Worm (Caenorhabditis elegans) whole organism, mixed stage, embryonic: Measurements from ENCODE around the gene nsph-4.3.

Experiments used
- elt-3 ChIP-seq: fragments of 150-350 bp; optimal IDR thresholded peaks from 2 replicates; lab custom pipeline; 2014; ENCODE audit warnings: missing biosample characterization, missing genetic modification characterization
- lin-13 ChIP-seq: fragments of 150-350 bp; optimal IDR thresholded peaks from 2 replicates; lab custom pipeline; 2014; ENCODE audit warnings: missing biosample characterization, missing genetic modification characterization
- mep-1 ChIP-seq: fragments of 150-350 bp; optimal IDR thresholded peaks from 2 replicates; lab custom pipeline; 2017; ENCODE audit warnings: missing biosample characterization, missing genetic modification reagents, missing genetic modification characterization, inconsistent platforms
- nhr-237 ChIP-seq: fragments of 150-350 bp; optimal IDR thresholded peaks from 2 replicates; lab custom pipeline; 2014; ENCODE audit warnings: missing biosample characterization, missing genetic modification characterization
- nhr-76 ChIP-seq: sonication (generic microtip); optimal IDR thresholded peaks from 2 replicates; lab custom pipeline; 2017; ENCODE audit warnings: missing biosample characterization, missing genetic modification characterization
- snpc-4 ChIP-seq: fragments of 150-350 bp; optimal IDR thresholded peaks from 2 replicates; lab custom pipeline; 2014; ENCODE audit warnings: missing biosample characterization, missing genetic modification characterization
- unc-120 ChIP-seq: sonication (generic microtip); optimal IDR thresholded peaks from 2 replicates; lab custom pipeline; 2017; ENCODE audit warnings: missing genetic modification characterization, missing compliant biosample characterization; ENCODE audit not compliant: poor library complexity, severe bottlenecking
- unc-39 ChIP-seq: fragments of 150-350 bp; optimal IDR thresholded peaks from 2 replicates; lab custom pipeline; 2014; ENCODE audit warnings: missing biosample characterization, missing genetic modification characterization
- ztf-11 ChIP-seq: fragments of 150-350 bp; optimal IDR thresholded peaks from 2 replicates; lab custom pipeline; 2014; ENCODE audit warnings: missing biosample characterization, missing genetic modification characterization

DNA sequence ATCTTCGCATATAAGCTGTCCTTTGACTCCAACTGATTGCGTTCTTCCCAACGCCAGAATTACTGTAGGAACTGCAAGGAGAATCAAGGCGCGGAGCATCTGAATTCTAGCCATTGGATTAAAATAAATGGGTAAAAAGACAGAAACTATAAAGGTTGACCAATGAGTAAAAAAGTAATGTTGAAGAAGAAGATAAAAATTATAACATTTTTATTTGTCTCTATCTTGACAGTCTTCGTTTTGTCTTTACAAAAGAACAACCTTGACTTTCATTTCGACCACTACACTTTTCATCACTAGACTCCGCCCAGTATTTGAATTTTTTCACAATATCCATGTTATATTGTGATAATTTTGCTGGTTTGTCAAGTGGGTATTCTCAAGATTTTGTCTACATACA lies 43.8 kb downstream of the nsph-4.3 start, which contains the start of gene ttr-8:
- TF ChIP-seq lin-13 (tag; lab: Kevin White, UChicago) (no peak), unc-120 (no peak), snpc-4 (tag; lab: Kevin White, UChicago) (no peak), nhr-76 (tag; lab: Kevin White, UChicago) (no peak), unc-39 (no peak), ztf-11 (no peak), mep-1 (tag; lab: Kevin White, UChicago) (no peak), elt-3 (tag; lab: Kevin White, UChicago) (no peak), nhr-237 (tag; lab: Kevin White, UChicago) (no peak)
